Fruit fly (Drosophila melanogaster) whole organism, prepupa: ENCODE measurements around the gene CG5708.

Experiments
- Blimp-1 ChIP-seq: fragments of 200-800 bp; sonication (Bioruptor generic); optimal IDR thresholded peaks from 3 replicates; lab custom pipeline; 2017; ENCODE audit warnings: missing biosample characterization, missing genetic modification characterization, mild to moderate bottlenecking, moderate library complexity, missing genetic modification reagents
- CG10631 ChIP-seq: fragments of 200-800 bp; sonication (Bioruptor generic); optimal IDR thresholded peaks from 2 replicates; lab custom pipeline; 2016; ENCODE audit warnings: missing biosample characterization, missing genetic modification characterization
- CG11762 ChIP-seq: fragments of 200-800 bp; sonication (Bioruptor generic); optimal IDR thresholded peaks from 3 replicates; lab custom pipeline; 2016; ENCODE audit warnings: missing biosample characterization, missing genetic modification characterization; ENCODE audit not compliant: insufficient read depth
- CG1621 ChIP-seq: fragments of 200-800 bp; sonication (Bioruptor generic); optimal IDR thresholded peaks from 3 replicates; lab custom pipeline; 2018; ENCODE audit warnings: missing biosample characterization, mild to moderate bottlenecking, missing genetic modification characterization
- CG16779 ChIP-seq: fragments of 200-800 bp; sonication (Bioruptor generic); optimal IDR thresholded peaks from 3 replicates; lab custom pipeline; 2017; ENCODE audit warnings: missing biosample characterization, mild to moderate bottlenecking, missing genetic modification characterization
- CG3032 ChIP-seq: fragments of 200-800 bp; optimal IDR thresholded peaks from 2 replicates; lab custom pipeline; 2019; ENCODE audit warnings: missing biosample characterization, mild to moderate bottlenecking, missing genetic modification characterization, moderate library complexity
- CG32006 ChIP-seq: fragments of 200-800 bp; sonication (Bioruptor generic); optimal IDR thresholded peaks from 3 replicates; lab custom pipeline; 2017; ENCODE audit warnings: missing biosample characterization, mild to moderate bottlenecking, missing genetic modification characterization
- CG34406 ChIP-seq: fragments of 200-800 bp; sonication (Bioruptor generic); optimal IDR thresholded peaks from 3 replicates; lab custom pipeline; 2016; ENCODE audit warnings: missing biosample characterization, missing genetic modification characterization
- CG3919 ChIP-seq: fragments of 200-800 bp; sonication (Bioruptor generic); optimal IDR thresholded peaks from 3 replicates; lab custom pipeline; 2016; ENCODE audit warnings: missing biosample characterization, missing genetic modification characterization
- CG6163 ChIP-seq: fragments of 200-800 bp; sonication (Bioruptor generic); IDR thresholded peaks from 3 replicates; pipeline ENCODE4 v1.3.6; 2022; ENCODE audit warnings: missing biosample characterization, missing genetic modification characterization
- CG6276 ChIP-seq: fragments of 200-800 bp; sonication (Bioruptor generic); optimal IDR thresholded peaks from 2 replicates; lab custom pipeline; 2017; ENCODE audit warnings: missing biosample characterization, mild to moderate bottlenecking, missing genetic modification characterization
- CG6808 ChIP-seq: fragments of 200-800 bp; sonication (Bioruptor generic); optimal IDR thresholded peaks from 3 replicates; lab custom pipeline; 2017; ENCODE audit warnings: missing biosample characterization, missing genetic modification characterization, mild to moderate bottlenecking, moderate library complexity, missing genetic modification reagents
- CG6854 ChIP-seq: fragments of 200-800 bp; sonication (Bioruptor generic); optimal IDR thresholded peaks from 2 replicates; lab custom pipeline; 2017; ENCODE audit warnings: missing biosample characterization, mild to moderate bottlenecking, missing genetic modification characterization
- CG7368 ChIP-seq: fragments of 200-800 bp; sonication (Bioruptor generic); optimal IDR thresholded peaks from 3 replicates; lab custom pipeline; 2016; ENCODE audit warnings: missing biosample characterization, missing genetic modification characterization
- CG8119 ChIP-seq: fragments of 200-800 bp; sonication (Bioruptor generic); IDR thresholded peaks from 3 replicates; pipeline ENCODE4 v1.3.6; 2022; ENCODE audit warnings: missing biosample characterization, missing genetic modification characterization
- CG8319 ChIP-seq: fragments of 200-800 bp; sonication (Bioruptor generic); optimal IDR thresholded peaks from 3 replicates; lab custom pipeline; 2016; ENCODE audit warnings: missing biosample characterization, missing genetic modification characterization
- CG8632 ChIP-seq: fragments of 200-800 bp; sonication (Bioruptor generic); optimal IDR thresholded peaks from 3 replicates; lab custom pipeline; 2016; ENCODE audit warnings: missing biosample characterization, missing genetic modification characterization
- Eip78C ChIP-seq: fragments of 200-800 bp; sonication (Bioruptor generic); peaks from one replicate; lab custom pipeline; 2016; ENCODE audit warnings: missing biosample characterization, missing genetic modification characterization
- Eip93F ChIP-seq: fragments of 200-800 bp; sonication (Bioruptor generic); optimal IDR thresholded peaks from 2 replicates; lab custom pipeline; 2016; ENCODE audit warnings: missing biosample characterization, mild to moderate bottlenecking, missing genetic modification characterization
- Ets21C ChIP-seq: fragments of 200-800 bp; sonication (Bioruptor generic); optimal IDR thresholded peaks from 3 replicates; lab custom pipeline; 2016; ENCODE audit warnings: missing biosample characterization, missing genetic modification characterization
- Ets96B ChIP-seq: fragments of 200-800 bp; optimal IDR thresholded peaks from 2 replicates; lab custom pipeline; 2019; ENCODE audit warnings: missing biosample characterization, mild to moderate bottlenecking, missing genetic modification characterization, moderate library complexity
- Gug ChIP-seq: fragments of 200-800 bp; sonication (Bioruptor generic); IDR thresholded peaks from 2 replicates; pipeline ENCODE4 v1.3.6; 2022; ENCODE audit warnings: missing biosample characterization, missing genetic modification characterization
- Hr38 ChIP-seq: sonication (Bioruptor generic); optimal IDR thresholded peaks from 2 replicates; lab custom pipeline; 2016; ENCODE audit warnings: missing biosample characterization, missing genetic modification characterization
- Hr39 ChIP-seq: fragments of 200-800 bp; sonication (Bioruptor generic); optimal IDR thresholded peaks from 2 replicates; lab custom pipeline; 2016; ENCODE audit warnings: missing biosample characterization, missing genetic modification characterization
- Hr4 ChIP-seq: fragments of 200-800 bp; sonication (Bioruptor generic); optimal IDR thresholded peaks from 3 replicates; lab custom pipeline; 2016; ENCODE audit warnings: missing biosample characterization, missing genetic modification characterization
- Lpt ChIP-seq: fragments of 200-800 bp; sonication (Bioruptor generic); optimal IDR thresholded peaks from 3 replicates; lab custom pipeline; 2016; ENCODE audit warnings: missing biosample characterization, missing genetic modification characterization
- Met ChIP-seq: fragments of 200-800 bp; sonication (Bioruptor generic); optimal IDR thresholded peaks from 3 replicates; lab custom pipeline; 2016; ENCODE audit warnings: missing biosample characterization, missing genetic modification characterization
- OdsH ChIP-seq: fragments of 200-800 bp; sonication (Bioruptor generic); optimal IDR thresholded peaks from 3 replicates; lab custom pipeline; 2016; ENCODE audit warnings: missing biosample characterization, missing genetic modification characterization
- Sox15 ChIP-seq: fragments of 200-800 bp; sonication (Bioruptor generic); optimal IDR thresholded peaks from 3 replicates; lab custom pipeline; 2016; ENCODE audit warnings: missing biosample characterization, missing genetic modification characterization
- achi ChIP-seq: fragments of 200-800 bp; sonication (Bioruptor generic); optimal IDR thresholded peaks from 3 replicates; lab custom pipeline; 2016; ENCODE audit warnings: missing biosample characterization, missing genetic modification characterization
- cyc ChIP-seq: fragments of 200-800 bp; sonication (Bioruptor generic); optimal IDR thresholded peaks from 3 replicates; lab custom pipeline; 2016; ENCODE audit warnings: missing biosample characterization, missing genetic modification characterization
- eg ChIP-seq: fragments of 200-800 bp; sonication (Bioruptor generic); IDR thresholded peaks from 3 replicates; pipeline ENCODE4 v1.3.6; 2022; ENCODE audit warnings: missing biosample characterization, missing genetic modification characterization
- esn ChIP-seq: fragments of 200-800 bp; sonication (Bioruptor generic); optimal IDR thresholded peaks from 2 replicates; lab custom pipeline; 2016; ENCODE audit warnings: missing biosample characterization, mild to moderate bottlenecking, missing genetic modification characterization, moderate library complexity
- fd59A ChIP-seq: fragments of 200-800 bp; sonication (Bioruptor generic); optimal IDR thresholded peaks from 2 replicates; lab custom pipeline; 2017; ENCODE audit warnings: missing biosample characterization, mild to moderate bottlenecking, missing genetic modification characterization, missing genetic modification reagents
- fkh ChIP-seq: fragments of 200-800 bp; sonication (Bioruptor generic); optimal IDR thresholded peaks from 3 replicates; lab custom pipeline; 2017; ENCODE audit warnings: missing biosample characterization, mild to moderate bottlenecking, missing genetic modification characterization, moderate library complexity
- lz ChIP-seq: fragments of 200-800 bp; sonication (Bioruptor generic); optimal IDR thresholded peaks from 3 replicates; lab custom pipeline; 2016; ENCODE audit warnings: missing biosample characterization, missing genetic modification characterization
- net ChIP-seq: fragments of 200-800 bp; sonication (Bioruptor generic); optimal IDR thresholded peaks from 3 replicates; lab custom pipeline; 2016; ENCODE audit warnings: missing biosample characterization, missing genetic modification characterization
- pdm3 ChIP-seq: fragments of 200-800 bp; sonication (Bioruptor generic); optimal IDR thresholded peaks from 3 replicates; lab custom pipeline; 2016; ENCODE audit warnings: missing biosample characterization, missing genetic modification characterization
- salr ChIP-seq, 2 experiments: fragments of 200-800 bp; sonication (Bioruptor generic); optimal IDR thresholded peaks; 3 replicates each; lab custom pipeline; 2016 to 2018; ENCODE audit warnings: missing biosample characterization in 2 of 2, missing genetic modification characterization in 2 of 2, mild to moderate bottlenecking in 1 of 2
- spab ChIP-seq: fragments of 200-800 bp; sonication (Bioruptor generic); optimal IDR thresholded peaks from 2 replicates; lab custom pipeline; 2017; ENCODE audit warnings: missing biosample characterization, mild to moderate bottlenecking, missing genetic modification characterization, missing genetic modification reagents
- svp ChIP-seq: fragments of 200-800 bp; sonication (Bioruptor generic); peaks from one replicate; lab custom pipeline; 2016; ENCODE audit warnings: missing biosample characterization, missing genetic modification characterization
- topi ChIP-seq: fragments of 200-800 bp; sonication (Bioruptor generic); optimal IDR thresholded peaks from 3 replicates; lab custom pipeline; 2016; ENCODE audit warnings: missing biosample characterization, missing genetic modification characterization
- vri ChIP-seq: fragments of 200-800 bp; sonication (Bioruptor generic); optimal IDR thresholded peaks from 3 replicates; lab custom pipeline; 2016; ENCODE audit warnings: missing biosample characterization, mild to moderate bottlenecking, missing genetic modification characterization

Gene CG5708

DNA sequence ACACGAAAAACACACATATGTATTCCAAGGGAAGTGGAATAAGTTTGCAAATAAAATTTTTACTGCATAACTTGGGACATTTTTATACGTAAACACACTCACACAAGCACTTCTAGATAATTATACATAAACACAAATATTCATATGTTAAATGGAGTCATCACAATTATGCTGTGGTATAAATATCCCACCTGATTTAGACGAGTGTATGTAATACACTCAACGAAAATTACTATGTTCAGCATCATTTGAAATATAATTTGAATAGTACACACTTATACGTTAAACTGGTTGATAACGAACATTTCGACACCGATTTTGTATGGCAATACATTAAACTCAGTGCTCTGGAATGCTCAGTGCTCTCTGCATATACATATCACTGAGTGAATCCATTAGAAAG lies 4.5 kb upstream of the CG5708 start (continued):
- TF ChIP-seq Gug (no peak), net (GFP tag; lab: Kevin White, UChicago) (no peak), CG3032 (tag; lab: Kevin White, UChicago) (peak; percentile 38), Ets21C (GFP tag; lab: Kevin White, UChicago) (no peak), topi (peak; percentile 61), CG6854 (GFP tag; lab: Kevin White, UChicago) (no peak), esn (GFP tag; lab: Kevin White, UChicago) (peak; percentile 55), lz (no peak), Blimp-1 (GFP tag; lab: Kevin White, UChicago) (no peak), spab (GFP tag; lab: Kevin White, UChicago) (no peak), CG32006 (no peak), CG8119 (GFP tag; lab: Robert Waterston, UW) (peak; percentile 51; the same call in 2 of the 3 replicates), Eip93F (GFP tag; lab: Kevin White, UChicago) (no peak), CG8319 (GFP tag; lab: Kevin White, UChicago) (peak; percentile 4), CG6163 (GFP tag; lab: Robert Waterston, UW) (no peak), Hr38 (GFP tag; lab: Kevin White, UChicago) (no peak), fd59A (GFP tag; lab: Kevin White, UChicago) (no peak), OdsH (peak; percentile 57), CG16779 (tag; lab: Kevin White, UChicago) (no peak), CG1621 (tag; lab: Kevin White, UChicago) (no peak), Lpt (GFP tag; lab: Kevin White, UChicago) (peak; percentile 31), cyc (GFP tag; lab: Kevin White, UChicago) (peak; percentile 0), Hr4 (GFP tag; lab: Kevin White, UChicago) (peak; percentile 71), fkh (GFP tag; lab: Kevin White, UChicago) (peak; percentile 5), pdm3 (GFP tag; lab: Kevin White, UChicago) (no peak), CG6808 (GFP tag; lab: Kevin White, UChicago) (peak; percentile 14), CG11762 (GFP tag; lab: Kevin White, UChicago) (no peak), CG3919 (GFP tag; lab: Kevin White, UChicago) (no peak), CG6276 (GFP tag; lab: Kevin White, UChicago) (no peak), salr (GFP tag; optimal IDR thresholded peaks at IDR 0.05; lab: Kevin White, UChicago) (no peak), CG10631 (peak; percentile 52), Sox15 (GFP tag; lab: Kevin White, UChicago) (peak; percentile 2), achi (GFP tag; lab: Kevin White, UChicago) (peak; percentile 42), CG34406 (GFP tag; lab: Kevin White, UChicago) (peak; percentile 36), eg (GFP tag; lab: Robert Waterston, UW) (no peak), CG8632 (peak; percentile 29), Ets96B (tag; lab: Kevin White, UChicago) (peak; percentile 11), svp (no peak), Hr39 (GFP tag; lab: Kevin White, UChicago) (no peak)

- TF ChIP-seq CG7368 = no peak
- no peak for TF ChIP-seq Ets21C (GFP tag; lab: Kevin White, UChicago)
- peak; percentile 40 for TF ChIP-seq Eip78C
- TF ChIP-seq spab (GFP tag; lab: Kevin White, UChicago) = no peak
- no peak for TF ChIP-seq vri
- TF ChIP-seq achi (GFP tag; lab: Kevin White, UChicago) = peak; percentile 9
- TF ChIP-seq Met (GFP tag; lab: Kevin White, UChicago) = no peak
- TF ChIP-seq, all 60 proteins: peak for 2
Measured at dm6 chr2L:10230455-10230854, 3.8 kb upstream of the CG5708 start.
